Worm (Caenorhabditis elegans) whole organism, L3 larva: ENCODE data around the gene F15H10.10.

Experiments used
- fkh-10 ChIP-seq: sonication (generic microtip); optimal IDR thresholded peaks from 2 replicates; lab custom pipeline; 2017; ENCODE audit warnings: missing biosample characterization, missing genetic modification reagents, missing genetic modification characterization
- fos-1 ChIP-seq: fragments of 150-350 bp; optimal IDR thresholded peaks from 2 replicates; lab custom pipeline; 2014; ENCODE audit warnings: missing biosample characterization, missing genetic modification characterization
- lin-15B ChIP-seq: fragments of 150-350 bp; optimal IDR thresholded peaks from 2 replicates; lab custom pipeline; 2014; ENCODE audit warnings: missing biosample characterization, missing genetic modification characterization
- lin-39 ChIP-seq: fragments of 150-350 bp; optimal IDR thresholded peaks from 2 replicates; lab custom pipeline; 2018; ENCODE audit warnings: missing biosample characterization, missing genetic modification reagents, missing genetic modification characterization
- mdl-1 ChIP-seq: fragments of 150-350 bp; optimal IDR thresholded peaks from 2 replicates; lab custom pipeline; 2014; ENCODE audit warnings: missing biosample characterization, missing genetic modification characterization
- nhr-12 ChIP-seq: fragments of 150-350 bp; optimal IDR thresholded peaks from 2 replicates; lab custom pipeline; 2014; ENCODE audit warnings: missing biosample characterization, missing genetic modification characterization
- nhr-237 ChIP-seq: fragments of 150-350 bp; optimal IDR thresholded peaks from 2 replicates; lab custom pipeline; 2014; ENCODE audit warnings: missing biosample characterization, missing genetic modification characterization
- nhr-77 ChIP-seq: fragments of 150-350 bp; optimal IDR thresholded peaks from 2 replicates; lab custom pipeline; 2014; ENCODE audit warnings: missing biosample characterization, missing genetic modification characterization
- unc-39 ChIP-seq: sonication (generic microtip); optimal IDR thresholded peaks from 4 replicates; lab custom pipeline; 2017; ENCODE audit warnings: missing biosample characterization, missing genetic modification characterization

DNA sequence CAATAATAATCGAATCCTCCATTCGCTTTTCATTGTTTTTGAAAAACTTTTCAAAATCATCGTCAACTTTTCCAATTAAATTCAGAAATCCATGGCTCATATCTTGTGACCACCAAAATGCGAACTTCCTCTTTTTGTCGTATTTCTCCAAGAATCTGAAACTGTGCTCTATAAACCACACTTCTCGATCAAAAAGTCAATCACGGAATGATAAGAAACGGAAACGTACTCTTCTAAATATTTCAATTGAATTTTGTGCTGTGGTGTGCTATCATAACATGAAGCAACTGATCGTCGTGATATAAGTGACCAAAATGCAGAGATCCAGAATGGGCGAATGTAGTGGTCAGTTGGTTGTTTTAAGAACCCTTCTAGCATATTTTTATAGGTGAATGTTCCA lies 12.1 kb downstream of the F15H10.10 start:
- TF ChIP-seq fkh-10 (GFP tag; lab: Kevin White, UChicago) (no peak), mdl-1 (no peak), lin-39 (tag; lab: Kevin White, UChicago) (no peak), nhr-237 (tag; lab: Kevin White, UChicago) (no peak), fos-1 (tag; lab: Kevin White, UChicago) (no peak), unc-39 (tag; lab: Kevin White, UChicago) (no peak), nhr-77 (tag; lab: Kevin White, UChicago) (no peak), lin-15B (no peak), nhr-12 (tag; lab: Kevin White, UChicago) (no peak)
